Worm (Caenorhabditis elegans) whole organism, L1 larva: ENCODE results near the gene str-4.

Experiments used
- egl-27 ChIP-seq, 2 experiments: fragments of 150-350 bp in 1 of 2; sonication (generic microtip); optimal IDR thresholded peaks; 3 replicates each; lab custom pipeline; 2017 to 2018; ENCODE audit warnings: missing biosample characterization in 2 of 2, missing genetic modification characterization in 2 of 2, missing genetic modification reagents in 2 of 2
- jun-1 ChIP-seq: fragments of 150-350 bp; optimal IDR thresholded peaks from 2 replicates; lab custom pipeline; 2014; ENCODE audit warnings: missing biosample characterization, missing genetic modification reagents, missing genetic modification characterization
- nhr-11 ChIP-seq: fragments of 150-350 bp; optimal IDR thresholded peaks from 2 replicates; lab custom pipeline; 2014; ENCODE audit warnings: missing biosample characterization, missing genetic modification characterization
- unc-62 ChIP-seq: fragments of 150-350 bp; optimal IDR thresholded peaks from 2 replicates; lab custom pipeline; 2014; ENCODE audit warnings: missing biosample characterization, missing genetic modification reagents, missing genetic modification characterization
- unc-86 ChIP-seq: sonication (generic microtip); optimal IDR thresholded peaks from 2 replicates; lab custom pipeline; 2016; ENCODE audit warnings: missing genetic modification characterization, missing compliant biosample characterization

DNA sequence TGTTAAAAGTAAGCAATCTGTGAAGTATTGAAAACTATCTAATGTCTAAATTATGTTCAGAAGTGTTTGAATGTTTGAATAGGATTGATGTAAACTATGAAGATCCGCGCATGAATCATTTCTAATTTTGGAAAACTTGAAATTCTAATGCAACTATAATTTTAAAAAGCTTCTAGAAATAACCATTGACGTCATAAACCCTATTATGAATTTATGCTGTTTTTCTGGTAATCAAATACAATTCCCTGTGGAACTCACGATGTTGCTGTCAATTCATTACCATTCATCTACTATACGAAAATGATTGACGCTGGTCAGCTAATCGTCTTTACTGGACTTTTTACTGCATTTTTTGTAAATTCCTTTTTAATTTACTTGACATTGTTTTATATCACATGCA, 12.1 kb downstream of the str-4 start, which contains the start of gene str-37:
- TF ChIP-seq unc-62 (GFP tag; lab: Kevin White, UChicago) = no peak
- no peak for TF ChIP-seq jun-1 (tag; lab: Kevin White, UChicago)
- no peak for TF ChIP-seq unc-86 (tag; lab: Kevin White, UChicago)
- TF ChIP-seq egl-27 (tag; optimal IDR thresholded peaks at IDR 0.05; lab: Kevin White, UChicago) = no peak
- no peak for TF ChIP-seq nhr-11 (tag; lab: Kevin White, UChicago)
